Fruit fly (Drosophila melanogaster) whole organism, wandering third instar larva: ENCODE results near the gene Prx1.

ENCODE experiments used
- CG32264 ChIP-seq: fragments of 200-800 bp; sonication (Bioruptor generic); optimal IDR thresholded peaks from 2 replicates; lab custom pipeline; 2016; ENCODE audit warnings: missing biosample characterization, missing genetic modification characterization
- Dfd ChIP-seq: fragments of >200 bp; optimal IDR thresholded peaks from 2 replicates; lab custom pipeline; 2017; ENCODE audit warnings: missing biosample characterization, missing genetic modification characterization
- GATAd ChIP-seq: sonication (Bioruptor generic); optimal IDR thresholded peaks from 2 replicates; lab custom pipeline; 2016; ENCODE audit warnings: missing biosample characterization, missing genetic modification characterization
- dl ChIP-seq, 2 experiments: fragments of 175-275, 200-275 bp in 1 of 2; fragments of 200-275 bp in 1 of 2; sonication (Bioruptor generic); optimal IDR thresholded peaks; lab custom pipeline; 2018; ENCODE audit warnings: mild to moderate bottlenecking in 2 of 2, missing biosample characterization in 2 of 2, missing genetic modification characterization in 2 of 2, moderate library complexity in 2 of 2; ENCODE audit not compliant: partially characterized antibody in 2 of 2, insufficient read depth in 1 of 2
- dsf ChIP-seq: sonication (Bioruptor generic); optimal IDR thresholded peaks from 2 replicates; lab custom pipeline; 2016; ENCODE audit warnings: missing biosample characterization, missing genetic modification characterization, borderline replicate concordance
- psq ChIP-seq: fragments of 200-800 bp; sonication (Bioruptor generic); optimal IDR thresholded peaks from 3 replicates; lab custom pipeline; 2017; ENCODE audit warnings: missing biosample characterization, mild to moderate bottlenecking, missing genetic modification characterization, moderate library complexity

DNA sequence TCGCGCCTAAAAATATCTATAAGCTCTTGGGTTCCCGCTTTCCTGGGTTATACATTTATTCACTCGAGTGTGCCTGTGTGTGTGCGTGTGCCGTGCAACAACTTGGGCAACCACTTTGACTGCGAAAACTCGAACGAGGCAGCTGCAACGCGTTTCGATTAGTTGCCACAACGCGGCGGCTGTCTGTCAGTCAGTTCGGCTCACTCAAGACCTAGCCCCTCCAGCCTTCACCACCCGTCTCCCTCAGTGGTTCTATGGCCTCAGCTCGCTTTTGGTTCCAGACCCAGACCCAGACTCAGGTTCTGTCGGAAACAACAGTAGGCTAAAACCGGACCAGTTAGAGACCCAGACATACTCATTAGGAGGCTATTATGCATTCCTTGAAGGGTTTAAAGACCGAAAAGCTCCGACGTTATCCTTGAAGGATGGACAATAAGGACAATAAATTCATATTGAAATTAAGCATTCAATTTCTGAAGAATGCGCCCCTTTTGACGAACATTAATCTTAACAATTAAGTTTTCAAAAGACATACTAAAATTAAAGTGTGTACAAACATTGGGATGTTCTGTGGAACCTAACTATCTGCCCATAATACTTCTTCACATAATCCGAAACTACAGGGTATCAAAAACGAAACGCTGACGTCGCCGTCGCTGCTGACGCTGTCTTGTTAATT is 22.7 kb downstream of the Prx1 start:
- TF ChIP-seq dsf (GFP tag; lab: Kevin White, UChicago) (no peak), GATAd (GFP tag; lab: Kevin White, UChicago) (no peak), psq (GFP tag; lab: Kevin White, UChicago) (peak; percentile 37), dl (GFP tag; optimal IDR thresholded peaks at IDR 0.05; lab: Kevin White, UChicago; ENCODE audit: insufficient read depth in 1 of 2, partially characterized antibody in 2 of 2) (no peak), CG32264 (GFP tag; lab: Kevin White, UChicago) (no peak), Dfd (GFP tag; lab: Kevin White, UChicago) (no peak)
